Fruit fly (Drosophila melanogaster): ENCODE results near the gene Cp7Fc.

dm6 chrX:8468962-8469459 lies 7.9 kb upstream of the Cp7Fc start, which contains the start of gene CG12116:
- no peak for TF ChIP-seq CG8478 (optimal IDR thresholded peaks at IDR 0.05)
- TF ChIP-seq TFAM (GFP tag; optimal IDR thresholded peaks at IDR 0.05): no peak
- TF ChIP-seq pnt (GFP tag; optimal IDR thresholded peaks at IDR 0.05): no peak
- no peak for TF ChIP-seq hbn (GFP tag; IDR thresholded peaks at IDR 0.05; ENCODE audit: partially characterized antibody)
- TF ChIP-seq chif (GFP tag; optimal IDR thresholded peaks at IDR 0.05): no peak
- no peak for TF ChIP-seq CG11723 (GFP tag; optimal IDR thresholded peaks at IDR 0.05)
- no peak for TF ChIP-seq lov (optimal IDR thresholded peaks at IDR 0.05)
- TF ChIP-seq lov (GFP tag; IDR thresholded peaks at IDR 0.05): no peak
- TF ChIP-seq ranshi (GFP tag; IDR thresholded peaks at IDR 0.05): no peak
- no peak for TF ChIP-seq fru (optimal IDR thresholded peaks at IDR 0.05)
